Worm (Caenorhabditis elegans): Measurements from ENCODE around the gene F36A4.3.

- no peak for TF ChIP-seq F13H6.1 (tag; optimal IDR thresholded peaks at IDR 0.05)
- TF ChIP-seq ama-1 (optimal IDR thresholded peaks at IDR 0.05): no peak
- no peak for TF ChIP-seq nhr-237 (tag; optimal IDR thresholded peaks at IDR 0.05)
- no peak for TF ChIP-seq sem-4 (tag; optimal IDR thresholded peaks at IDR 0.05)
Measured at ce11 chrIV:4306317-4306716, 36.9 kb downstream of the F36A4.3 start.
